Worm (Caenorhabditis elegans): ENCODE measurements around the gene F37A8.1.

DNA sequence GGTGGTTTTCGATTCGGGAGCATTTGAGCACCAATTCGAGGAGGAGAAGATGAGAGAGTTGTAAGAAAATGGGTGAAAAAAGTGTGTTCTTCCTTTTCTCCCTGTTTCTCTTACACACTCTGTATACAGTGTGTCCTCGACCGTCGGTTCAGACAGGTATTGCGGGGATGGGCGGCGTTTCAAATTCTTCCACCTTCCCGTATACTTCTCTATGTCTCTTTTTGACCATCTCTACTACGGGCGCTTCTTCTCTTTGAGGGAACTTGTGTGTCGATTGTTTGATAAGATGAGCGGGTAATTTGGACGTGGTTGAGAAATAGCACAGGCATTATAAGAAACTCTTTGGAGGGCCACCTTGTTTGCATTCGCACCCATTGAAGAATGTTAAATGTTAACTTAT lies 40.6 kb upstream of the F37A8.1 start:
- TF ChIP-seq lin-38 (GFP tag; IDR thresholded peaks at IDR 0.05) (no peak), nhr-237 (tag; optimal IDR thresholded peaks at IDR 0.05) (no peak), nhr-11 (tag; optimal IDR thresholded peaks at IDR 0.05) (no peak), saeg-2 (GFP tag; IDR thresholded peaks at IDR 0.05) (no peak), ZK337.2 (GFP tag; IDR thresholded peaks at IDR 0.05) (no peak), ama-1 (optimal IDR thresholded peaks at IDR 0.05) (no peak), lin-39 (tag; optimal IDR thresholded peaks at IDR 0.05) (no peak), ces-1 (GFP tag; optimal IDR thresholded peaks at IDR 0.05) (no peak)

Data from whole organism, L4 larva.